Worm (Caenorhabditis elegans): ENCODE data around the gene srh-112.

The srh-112 gene

DNA sequence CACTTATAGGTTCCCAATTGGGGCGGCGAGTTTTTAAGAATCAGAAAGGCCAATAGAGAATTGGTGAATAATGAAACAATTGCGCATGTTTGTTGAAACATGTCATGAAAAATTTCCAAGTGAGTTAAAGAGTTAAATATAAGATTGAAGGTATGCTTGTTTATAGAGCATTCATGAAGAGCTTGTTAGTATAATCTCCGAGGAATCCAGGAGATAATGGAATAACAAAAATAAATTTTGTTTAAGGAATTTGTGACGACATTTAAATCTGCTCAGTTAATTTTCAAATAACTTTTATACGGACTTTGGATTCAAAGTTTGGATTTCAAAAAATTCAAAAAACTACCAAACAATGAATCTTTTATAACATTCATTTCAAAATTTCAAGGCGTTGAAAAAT lies 35.6 kb downstream of the srh-112 start, which contains the start of gene str-199:
str-199 (minus strand) TSS at position 101 of the 400 bp plus-strand sequence.
- no peak for TF ChIP-seq rbr-2 (tag; optimal IDR thresholded peaks at IDR 0.05)
- no peak for TF ChIP-seq pha-4 (GFP tag; IDR thresholded peaks at IDR 0.05)
- TF ChIP-seq pha-4 (tag; optimal IDR thresholded peaks at IDR 0.05), result no peak
- TF ChIP-seq tra-1 (GFP tag; IDR thresholded peaks at IDR 0.05), result no peak
- no peak for TF ChIP-seq Y5F2A.4 (GFP tag; optimal IDR thresholded peaks at IDR 0.05)
- no peak for TF ChIP-seq dmd-6 (GFP tag; IDR thresholded peaks at IDR 0.05)
- no peak for TF ChIP-seq nhr-28 (tag; optimal IDR thresholded peaks at IDR 0.05)
- no peak for TF ChIP-seq snpc-1.2 (GFP tag; IDR thresholded peaks at IDR 0.05)
- TF ChIP-seq ceh-82 (tag; optimal IDR thresholded peaks at IDR 0.05), result no peak
- TF ChIP-seq unc-130 (GFP tag; optimal IDR thresholded peaks at IDR 0.05), result no peak
- TF ChIP-seq vab-7 (GFP tag; IDR thresholded peaks at IDR 0.05), result no peak
- no peak for TF ChIP-seq ces-1 (GFP tag; optimal IDR thresholded peaks at IDR 0.05)

DNA sequence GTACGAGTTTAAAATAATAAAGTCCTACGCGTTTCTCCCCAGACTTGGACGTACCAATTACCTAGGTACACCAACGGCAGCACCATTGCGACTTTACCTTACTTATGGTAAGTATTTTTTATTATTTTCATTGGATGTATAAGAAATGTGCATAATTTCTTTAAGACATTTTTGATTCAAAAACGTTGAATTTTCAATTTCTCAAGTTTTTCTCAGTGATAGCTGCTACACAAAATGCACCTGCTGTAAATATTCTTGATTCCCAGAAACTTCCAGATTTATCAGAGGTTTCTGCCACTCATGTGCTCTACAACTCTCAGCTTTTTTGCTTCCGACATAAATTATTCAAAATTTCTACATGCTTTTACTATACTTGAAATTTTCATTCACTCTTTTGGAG lies 44.0 kb downstream of the srh-112 start, which contains the start of gene srh-159:
srh-159 (plus strand) TSS at position 301 of the 400 bp plus-strand sequence.
- TF ChIP-seq spr-1 (tag; optimal IDR thresholded peaks at IDR 0.05) (no peak), arid-1 (GFP tag; conservative IDR thresholded peaks at IDR 0.05) (no peak), lsy-2 (tag; optimal IDR thresholded peaks at IDR 0.05) (no peak), ztf-7 (tag; optimal IDR thresholded peaks at IDR 0.05) (no peak), lin-13 (GFP tag; optimal IDR thresholded peaks at IDR 0.05) (no peak)

ce11 chrV:17178457-17178856 lies 47.6 kb downstream of the srh-112 start, which contains the start of gene srh-174:
TSS of gene srh-174 (plus strand) at chrV:17178757.
- TF ChIP-seq spr-3 (GFP tag; optimal IDR thresholded peaks at IDR 0.05), result no peak
- TF ChIP-seq zfp-2 (tag; optimal IDR thresholded peaks at IDR 0.05), result no peak
- no peak for TF ChIP-seq ama-1 (optimal IDR thresholded peaks at IDR 0.05)
- no peak for TF ChIP-seq nhr-42 (GFP tag; IDR thresholded peaks at IDR 0.05)
- TF ChIP-seq lsy-2 (tag; optimal IDR thresholded peaks at IDR 0.05), result no peak
- no peak for TF ChIP-seq nhr-28 (tag; optimal IDR thresholded peaks at IDR 0.05)
- TF ChIP-seq unc-39 (tag; optimal IDR thresholded peaks at IDR 0.05), result no peak
- no peak for TF ChIP-seq set-16 (GFP tag; IDR thresholded peaks at IDR 0.05)
- no peak for TF ChIP-seq F26F4.8 (GFP tag; conservative IDR thresholded peaks at IDR 0.05)
- no peak for TF ChIP-seq F49E8.2 (tag; optimal IDR thresholded peaks at IDR 0.05; ENCODE audit: borderline replicate concordance)
- no peak for TF ChIP-seq php-3 (GFP tag; IDR thresholded peaks at IDR 0.05)
- no peak for TF ChIP-seq nhr-77 (tag; optimal IDR thresholded peaks at IDR 0.05)
- no peak for TF ChIP-seq nhr-25 (tag; optimal IDR thresholded peaks at IDR 0.05; ENCODE audit: borderline replicate concordance, insufficient read depth)
- TF ChIP-seq nhr-102 (tag; optimal IDR thresholded peaks at IDR 0.05), result no peak
- no peak for TF ChIP-seq ceh-62 (tag; optimal IDR thresholded peaks at IDR 0.05)
- TF ChIP-seq nhr-76 (tag; optimal IDR thresholded peaks at IDR 0.05), result no peak
- no peak for TF ChIP-seq lin-1 (GFP tag; IDR thresholded peaks at IDR 0.05)
- no peak for TF ChIP-seq dmd-9 (GFP tag; IDR thresholded peaks at IDR 0.05)

DNA sequence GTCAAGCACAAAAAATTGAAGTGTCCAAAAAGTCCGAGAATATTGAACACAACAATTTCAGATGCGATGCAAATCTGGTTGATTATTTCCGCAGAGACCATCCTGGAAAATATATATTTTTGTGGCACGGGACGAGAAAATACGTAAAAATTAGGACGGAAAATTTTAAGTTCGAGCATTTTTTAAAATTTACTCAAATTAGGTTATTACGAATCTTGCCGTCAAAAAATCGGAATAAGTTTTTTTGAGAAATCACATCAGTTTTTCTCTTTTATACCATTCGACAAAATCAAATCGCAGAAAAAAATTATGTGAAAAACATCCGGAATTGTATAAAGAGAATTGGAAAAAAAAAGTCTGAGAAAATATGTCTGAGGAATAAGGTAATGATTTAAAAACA lies 48.1 kb downstream of the srh-112 start, which contains the start of gene srsx-1:
srsx-1 (minus strand) TSS at position 101 of the 400 bp plus-strand sequence.
- TF ChIP-seq daf-19 (GFP tag; conservative IDR thresholded peaks at IDR 0.05) (no peak), dve-1 (tag; optimal IDR thresholded peaks at IDR 0.05; ENCODE audit: insufficient read depth) (no peak), sdz-12 (GFP tag; optimal IDR thresholded peaks at IDR 0.05) (no peak), hif-1 (tag; optimal IDR thresholded peaks at IDR 0.05) (no peak), nhr-6 (tag; optimal IDR thresholded peaks at IDR 0.05) (no peak), F44E2.7 (GFP tag; IDR thresholded peaks at IDR 0.05) (no peak), nhr-10 (tag; optimal IDR thresholded peaks at IDR 0.05) (no peak), duxl-1 (tag; optimal IDR thresholded peaks at IDR 0.05; ENCODE audit: poor library complexity) (no peak), lir-3 (tag; optimal IDR thresholded peaks at IDR 0.05) (no peak), ceh-28 (tag; optimal IDR thresholded peaks at IDR 0.05) (no peak), lin-39 (tag; optimal IDR thresholded peaks at IDR 0.05) (no peak)
